Fruit fly (Drosophila melanogaster): Measurements from ENCODE around the gene bam.
A peak's percentile ranks its signal among the peaks of the same experiment; 100 is the strongest.

The bam gene

dm6 chr3R:25215123-25215522, 29.8 kb downstream of the bam start, which contains the start of gene Saysd1 (continued):
- 0 out of 2 replicates have a peak, but pooled peaks have one; percentile 21 for TF ChIP-seq CG6689 (GFP tag; IDR thresholded peaks at IDR 0.05)
- TF ChIP-seq CG10274 (GFP tag; optimal IDR thresholded peaks at IDR 0.05), result no peak
- no peak for TF ChIP-seq Usf (GFP tag; optimal IDR thresholded peaks at IDR 0.05)
- no peak for TF ChIP-seq jigr1 (GFP tag; IDR thresholded peaks at IDR 0.05)
- no peak for TF ChIP-seq eyg (GFP tag; optimal IDR thresholded peaks at IDR 0.05)
- TF ChIP-seq Meics (GFP tag; optimal IDR thresholded peaks at IDR 0.05), result peak; percentile 44
- TF ChIP-seq CG8290 (GFP tag; optimal IDR thresholded peaks at IDR 0.05), result peak; percentile 4
- peak in 1 of 2 experiments; percentile 5 for TF ChIP-seq CG8290 (tag; optimal IDR thresholded peaks at IDR 0.05)
- no peak for TF ChIP-seq tap (tag; optimal IDR thresholded peaks at IDR 0.05)
- peak; percentile 16 for TF ChIP-seq Sox100B (GFP tag; optimal IDR thresholded peaks at IDR 0.05)
- TF ChIP-seq dan (GFP tag; IDR thresholded peaks at IDR 0.05), result no peak
- no peak for TF ChIP-seq sqz (GFP tag; optimal IDR thresholded peaks at IDR 0.05)
- TF ChIP-seq pho (GFP tag; optimal IDR thresholded peaks at IDR 0.05), result no peak
- TF ChIP-seq Ptx1 (GFP tag; IDR thresholded peaks at IDR 0.05), result peak; percentile 66
- no peak for TF ChIP-seq abd-A (tag; optimal IDR thresholded peaks at IDR 0.05)
- TF ChIP-seq CG17186 (GFP tag; optimal IDR thresholded peaks at IDR 0.05), result no peak
- TF ChIP-seq Trl (optimal IDR thresholded peaks at IDR 0.05), result no peak
- TF ChIP-seq Trl (GFP tag; optimal IDR thresholded peaks at IDR 0.05), result peak; percentile 11
- no peak for TF ChIP-seq ap (GFP tag; IDR thresholded peaks at IDR 0.05)
- no peak for TF ChIP-seq CG10654 (GFP tag; optimal IDR thresholded peaks at IDR 0.05)
- TF ChIP-seq CG12942 (GFP tag; optimal IDR thresholded peaks at IDR 0.05), result no peak
- TF ChIP-seq Sry-β (GFP tag; optimal IDR thresholded peaks at IDR 0.05), result no peak
- TF ChIP-seq CG11085 (GFP tag; IDR thresholded peaks at IDR 0.05), result 0 out of 2 replicates have a peak, but pooled peaks have one; percentile 8
- TF ChIP-seq CG4707 (GFP tag; optimal IDR thresholded peaks at IDR 0.05), result no peak
- TF ChIP-seq CG11695 (GFP tag; IDR thresholded peaks at IDR 0.05), result 0 out of 3 replicates have a peak, but pooled peaks have one; percentile 34
- TF ChIP-seq run (tag; optimal IDR thresholded peaks at IDR 0.05), result no peak
- TF ChIP-seq CG8359 (GFP tag; optimal IDR thresholded peaks at IDR 0.05; ENCODE audit: borderline replicate concordance), result no peak
- no peak for TF ChIP-seq CG1529 (GFP tag; optimal IDR thresholded peaks at IDR 0.05)
- peak; percentile 41 for TF ChIP-seq CG10543 (GFP tag; optimal IDR thresholded peaks at IDR 0.05)
- no peak for TF ChIP-seq hkb (optimal IDR thresholded peaks at IDR 0.05)
- no peak; the same call in 1 of the 2 replicates for TF ChIP-seq hkb (GFP tag; IDR thresholded peaks at IDR 0.05)
- no peak for TF ChIP-seq onecut (GFP tag; IDR thresholded peaks at IDR 0.05)
- peak; percentile 62 for TF ChIP-seq wek (GFP tag; optimal IDR thresholded peaks at IDR 0.05)
- TF ChIP-seq CG2202 (tag; optimal IDR thresholded peaks at IDR 0.05), result no peak
- no peak for TF ChIP-seq BtbVII (GFP tag; optimal IDR thresholded peaks at IDR 0.05)
- no peak for TF ChIP-seq CG15073 (GFP tag; optimal IDR thresholded peaks at IDR 0.05)
- TF ChIP-seq CG17359 (tag; optimal IDR thresholded peaks at IDR 0.05), result peak; percentile 45
- TF ChIP-seq Hr39 (optimal IDR thresholded peaks at IDR 0.05), result no peak
- TF ChIP-seq Hmx (GFP tag; optimal IDR thresholded peaks at IDR 0.05), result peak; percentile 10
- TF ChIP-seq bowl (GFP tag; IDR thresholded peaks at IDR 0.05), result no peak
- TF ChIP-seq CG13424 (tag; optimal IDR thresholded peaks at IDR 0.05), result no peak
- peak; percentile 92 for TF ChIP-seq bbx (GFP tag; IDR thresholded peaks at IDR 0.05; ENCODE audit: partially characterized antibody)
- no peak for TF ChIP-seq CG10366 (GFP tag; IDR thresholded peaks at IDR 0.05)
- no peak for TF ChIP-seq CG11696 (GFP tag; IDR thresholded peaks at IDR 0.05)
- no peak for TF ChIP-seq CG5245 (GFP tag; optimal IDR thresholded peaks at IDR 0.05)
- no peak for TF ChIP-seq CG18619 (GFP tag; optimal IDR thresholded peaks at IDR 0.05)
- TF ChIP-seq br (optimal IDR thresholded peaks at IDR 0.05), result no peak
- no peak for TF ChIP-seq CG4820 (GFP tag; optimal IDR thresholded peaks at IDR 0.05)
- peak; percentile 29; the same call in 1 of the 2 replicates for TF ChIP-seq Rx (GFP tag; IDR thresholded peaks at IDR 0.05)
- peak; percentile 71 for TF ChIP-seq nerfin-2 (GFP tag; IDR thresholded peaks at IDR 0.05; ENCODE audit: partially characterized antibody)
- no peak for TF ChIP-seq sd (tag; optimal IDR thresholded peaks at IDR 0.05)
- no peak for TF ChIP-seq insv (GFP tag; optimal IDR thresholded peaks at IDR 0.05)
- TF ChIP-seq cad (GFP tag; optimal IDR thresholded peaks at IDR 0.05), result no peak
- TF ChIP-seq CG4404 (GFP tag; IDR thresholded peaks at IDR 0.05), result no peak
